Worm (Caenorhabditis elegans) whole organism, mixed stage, embryonic: ENCODE results near the gene let-716.

Experiments used
- flh-1 ChIP-seq: fragments of 200-800 bp; sonication (Bioruptor generic); optimal IDR thresholded peaks from 2 replicates; lab custom pipeline; 2018; ENCODE audit warnings: mild to moderate bottlenecking, missing genetic modification characterization, moderate library complexity, missing compliant biosample characterization
- nhr-237 ChIP-seq: fragments of 150-350 bp; optimal IDR thresholded peaks from 2 replicates; lab custom pipeline; 2014; ENCODE audit warnings: missing biosample characterization, missing genetic modification characterization
- nhr-28 ChIP-seq: fragments of 150-350 bp; optimal IDR thresholded peaks from 2 replicates; lab custom pipeline; 2014; ENCODE audit warnings: missing biosample characterization, missing genetic modification characterization
- snpc-4 ChIP-seq: fragments of 150-350 bp; optimal IDR thresholded peaks from 2 replicates; lab custom pipeline; 2014; ENCODE audit warnings: missing biosample characterization, missing genetic modification characterization
- unc-39 ChIP-seq: fragments of 150-350 bp; optimal IDR thresholded peaks from 2 replicates; lab custom pipeline; 2014; ENCODE audit warnings: missing biosample characterization, missing genetic modification characterization
- unc-62 ChIP-seq: fragments of 150-350 bp; optimal IDR thresholded peaks from 2 replicates; lab custom pipeline; 2014; ENCODE audit warnings: missing biosample characterization, missing genetic modification reagents, missing genetic modification characterization

DNA sequence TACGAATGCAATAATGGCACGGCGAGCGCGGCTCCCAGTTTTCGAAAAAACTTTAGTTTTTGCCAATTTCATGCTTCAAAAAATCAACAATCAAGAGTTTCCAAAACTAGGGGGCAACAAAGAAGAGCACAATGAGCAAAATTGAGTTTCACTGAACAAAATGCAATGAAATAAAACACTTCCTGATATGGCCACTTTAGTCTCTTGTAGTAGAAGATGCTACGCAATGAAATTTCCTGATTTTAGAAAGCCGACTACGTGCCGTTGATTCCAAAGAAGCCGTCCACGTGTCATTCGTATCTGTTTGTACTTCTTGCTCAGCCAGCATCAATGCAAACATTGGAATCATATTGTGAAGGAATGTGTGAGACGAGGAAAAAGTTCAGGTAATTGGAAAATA is 49.0 kb upstream of the let-716 start:
- TF ChIP-seq nhr-28 (tag; lab: Kevin White, UChicago) (no peak), unc-39 (tag; lab: Kevin White, UChicago) (no peak), nhr-237 (no peak), snpc-4 (no peak), unc-62 (GFP tag; lab: Kevin White, UChicago) (no peak), flh-1 (GFP tag; lab: Kevin White, UChicago) (no peak)
